Fruit fly (Drosophila melanogaster) whole organism, larva: ENCODE results near the gene mRpS11.

Experiments
- noc ChIP-seq: fragments of 200-800 bp; sonication (Bioruptor generic); optimal IDR thresholded peaks from 3 replicates; lab custom pipeline; 2019; ENCODE audit warnings: missing biosample characterization, mild to moderate bottlenecking, missing genetic modification characterization, moderate library complexity

Gene mRpS11

DNA sequence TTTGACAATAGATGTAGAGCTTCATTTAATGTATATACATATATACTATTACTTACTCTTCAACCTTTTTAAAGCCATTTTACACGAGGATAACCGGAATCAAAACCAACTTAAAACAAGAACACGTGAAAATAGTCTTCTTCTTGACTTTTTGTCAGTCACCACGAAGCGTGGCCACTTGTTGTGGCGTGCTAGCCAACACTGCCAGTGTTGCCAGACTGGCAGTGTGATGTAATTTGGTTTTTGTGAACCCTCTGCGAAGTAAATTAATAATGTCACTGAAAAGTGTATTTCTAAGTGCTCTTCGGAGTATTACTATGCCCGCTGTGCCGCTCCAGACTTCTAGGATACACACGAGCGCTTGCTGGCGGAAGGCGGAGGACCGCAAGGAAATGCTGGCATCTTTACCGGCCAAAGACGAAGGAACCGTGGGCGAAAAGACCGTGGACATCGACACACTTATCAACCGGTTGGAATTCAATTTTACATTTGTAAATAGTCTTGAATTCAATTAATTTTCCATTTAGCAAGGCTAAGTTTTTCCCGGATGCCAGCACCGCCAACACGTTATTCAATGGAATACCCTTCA is at the start of gene mRpS11, which contains the start of gene Ns1:
mRpS11 (plus strand) TSS at position 207 of the 589 bp plus-strand sequence.
Ns1 (minus strand) TSS at position 150 of the 589 bp plus-strand sequence.
- TF ChIP-seq noc (tag; lab: Kevin White, UChicago), result peak; percentile 22

DNA sequence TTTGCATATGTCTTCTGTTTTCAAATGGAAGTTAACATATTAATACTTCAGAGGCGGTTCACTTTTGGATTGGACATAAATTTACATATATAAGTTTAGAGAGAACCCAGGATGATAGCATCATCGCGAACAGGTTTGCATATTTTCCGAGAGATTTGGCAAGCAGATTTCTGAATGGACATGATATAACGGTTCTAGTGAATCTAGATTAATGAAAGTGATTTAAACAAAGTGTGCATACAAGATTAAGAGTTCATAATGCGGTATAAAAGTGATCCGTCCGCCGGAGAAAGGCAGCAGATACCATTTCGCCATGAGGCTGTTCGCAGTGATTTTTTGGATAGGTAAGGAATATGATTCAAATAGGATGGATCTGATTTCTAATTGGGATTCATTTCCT is 44.1 kb upstream of the mRpS11 start, which contains the start of gene CG5225:
CG5225 (plus strand) TSS at position 301 of the 400 bp plus-strand sequence.
- no peak for TF ChIP-seq noc (tag; lab: Kevin White, UChicago)

DNA sequence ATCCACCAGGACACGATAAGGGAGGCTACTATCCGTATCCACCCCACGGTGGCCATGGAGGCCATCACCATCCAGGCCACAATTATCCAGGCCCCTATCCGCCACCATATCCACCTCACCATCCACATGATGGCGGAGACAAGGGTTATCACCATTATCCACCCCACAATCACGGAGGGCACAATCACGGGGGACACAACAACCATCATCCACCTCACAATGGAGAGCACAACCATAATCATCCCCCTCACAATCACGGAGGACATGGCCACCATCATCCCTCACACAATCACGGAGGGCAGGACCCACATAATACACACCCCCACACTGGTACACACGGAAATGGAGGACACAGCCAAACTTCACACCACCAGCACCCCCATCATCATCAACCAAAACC is 42.7 kb upstream of the mRpS11 start:
- no peak for TF ChIP-seq noc (tag; lab: Kevin White, UChicago)

DNA sequence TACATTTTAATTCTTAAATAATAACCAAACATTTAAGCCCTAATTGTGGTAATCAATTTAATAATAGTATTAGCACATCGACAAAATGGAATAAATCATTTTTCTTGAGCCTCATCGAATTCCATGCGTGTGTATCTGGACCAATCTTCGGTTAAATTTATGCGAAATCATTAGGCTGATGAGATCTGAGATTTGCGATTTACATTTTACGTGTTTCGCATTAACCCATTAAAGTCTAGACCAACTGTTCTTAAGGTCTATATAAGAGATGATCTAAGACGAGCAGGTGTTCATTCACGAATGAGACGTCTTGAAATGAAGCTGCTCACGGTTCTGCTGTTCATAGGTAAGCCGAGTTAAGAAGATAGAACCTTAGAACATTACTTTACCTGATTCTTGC is 41.0 kb upstream of the mRpS11 start, which contains the start of gene CG31268:
CG31268 (plus strand) TSS at position 301 of the 400 bp plus-strand sequence.
- no peak for TF ChIP-seq noc (tag; lab: Kevin White, UChicago)

DNA sequence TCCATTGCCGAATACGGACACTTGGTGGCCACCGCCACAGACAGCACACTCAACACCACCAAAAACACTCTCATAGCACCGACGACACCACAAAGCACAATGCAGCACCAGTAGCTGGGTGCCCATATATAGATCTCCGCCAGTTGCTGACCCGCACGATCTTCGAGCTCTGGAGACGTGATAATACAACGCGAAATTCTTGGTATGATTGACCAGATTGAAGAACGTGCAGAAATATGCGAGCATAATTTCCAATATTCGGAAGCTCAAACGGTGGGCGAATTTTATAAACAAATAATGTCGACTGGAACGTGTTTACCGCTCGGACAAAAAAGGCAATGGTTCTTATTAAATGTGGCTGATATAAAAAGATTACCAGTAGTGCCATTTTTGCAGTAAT is 36.6 kb upstream of the mRpS11 start, which contains the start of gene CG4009:
CG4009 (minus strand) TSS at position 101 of the 400 bp plus-strand sequence.
- no peak for TF ChIP-seq noc (tag; lab: Kevin White, UChicago)

DNA sequence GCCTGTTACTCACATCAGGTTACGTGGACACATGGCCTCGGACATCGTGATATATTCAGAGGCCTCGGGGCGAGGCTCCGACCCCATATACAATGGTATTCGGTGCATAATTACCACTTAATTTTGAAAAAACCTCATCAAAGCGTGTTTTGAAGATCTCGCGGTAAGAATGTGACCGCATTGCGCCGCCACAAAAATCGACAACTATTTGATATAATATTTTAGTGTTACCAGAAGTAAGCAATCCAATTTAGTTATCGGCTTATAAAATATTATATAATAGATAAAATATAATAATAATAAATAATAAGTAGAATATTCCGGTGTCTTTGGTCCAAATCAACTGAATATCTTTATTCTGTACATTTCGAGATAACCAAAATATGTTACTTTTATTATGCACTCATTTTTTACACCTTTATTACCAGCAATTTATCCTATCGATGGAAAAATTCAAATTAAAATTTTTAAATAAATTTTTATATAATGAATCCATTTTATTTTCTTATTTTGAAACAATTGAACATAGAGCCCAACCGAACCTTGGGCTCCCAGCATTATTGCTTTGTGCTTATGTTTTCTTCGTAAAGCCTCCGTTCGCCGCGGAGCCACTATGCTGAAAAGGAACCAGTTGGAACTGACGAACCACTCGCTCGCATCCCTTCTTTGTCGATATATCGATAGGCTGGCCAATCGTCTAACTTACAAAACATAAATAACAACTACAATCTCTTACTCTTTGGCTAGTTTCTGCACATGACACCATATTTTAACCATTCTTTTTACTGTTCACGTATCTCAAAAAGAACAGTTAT is 32.3 kb upstream of the mRpS11 start, which contains the start of the genes CG18213 and Trm7-32:
CG18213 (minus strand) TSS at position 211 of the 815 bp plus-strand sequence.
Trm7-32 (plus strand) TSS at position 690 of the 815 bp plus-strand sequence.
- TF ChIP-seq noc (tag; lab: Kevin White, UChicago), result no peak

DNA sequence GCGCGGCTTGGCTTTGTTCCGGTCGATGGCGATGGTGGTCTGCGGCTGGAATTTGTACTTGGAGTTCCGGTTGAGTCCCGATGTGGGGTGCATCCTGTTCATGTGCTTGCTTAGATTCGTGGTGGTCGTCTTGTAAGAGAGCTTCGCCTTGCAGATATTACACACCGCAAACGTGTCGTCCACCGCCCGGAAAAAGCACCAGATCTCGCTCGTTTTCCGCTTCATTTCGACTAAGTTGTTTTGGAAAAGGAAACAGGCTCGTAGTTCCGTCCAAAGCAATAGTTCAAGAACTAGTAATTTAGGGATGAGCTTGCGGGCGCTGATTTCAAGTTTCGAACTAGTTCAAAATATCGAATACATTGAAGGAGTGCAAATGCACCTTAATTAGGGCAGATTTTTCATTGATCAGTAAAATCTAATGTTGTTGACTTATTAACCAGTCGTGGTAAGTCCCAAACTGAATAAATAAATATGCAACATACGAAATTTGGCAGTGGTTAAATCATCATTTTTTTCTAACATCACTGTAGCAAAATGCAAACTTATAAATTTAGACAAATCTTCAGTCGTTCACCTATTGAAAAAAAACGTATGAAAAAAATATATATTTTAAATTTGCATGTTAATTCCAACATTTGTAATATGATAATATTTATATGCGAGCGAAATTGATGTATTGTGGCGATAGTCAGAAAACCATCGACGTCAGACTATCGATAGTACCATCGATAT is 29.5 kb upstream of the mRpS11 start, which contains the start of the genes bdwf and Patr-1:
bdwf (minus strand) TSS at position 299 of the 732 bp plus-strand sequence.
Patr-1 (plus strand) TSS at position 727 of the 732 bp plus-strand sequence.
- no peak for TF ChIP-seq noc (tag; lab: Kevin White, UChicago)

DNA sequence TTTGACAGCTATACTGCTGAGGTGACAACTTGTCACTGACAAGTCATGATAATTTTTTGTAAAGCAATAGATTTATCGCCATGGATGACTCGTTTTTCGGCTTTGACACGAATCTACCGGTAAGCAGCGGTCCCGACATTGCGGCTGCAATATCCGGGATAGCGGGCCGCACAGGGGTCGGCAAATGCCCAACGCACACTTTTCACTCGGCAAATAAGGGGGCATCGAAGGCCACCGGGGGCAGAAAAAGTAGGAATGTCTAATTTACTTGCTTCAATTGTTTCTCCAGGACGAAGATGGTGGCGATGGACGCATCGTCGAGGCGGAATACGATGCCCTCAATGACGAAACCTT is 29.0 kb upstream of the mRpS11 start:
- TF ChIP-seq noc (tag; lab: Kevin White, UChicago), result no peak

DNA sequence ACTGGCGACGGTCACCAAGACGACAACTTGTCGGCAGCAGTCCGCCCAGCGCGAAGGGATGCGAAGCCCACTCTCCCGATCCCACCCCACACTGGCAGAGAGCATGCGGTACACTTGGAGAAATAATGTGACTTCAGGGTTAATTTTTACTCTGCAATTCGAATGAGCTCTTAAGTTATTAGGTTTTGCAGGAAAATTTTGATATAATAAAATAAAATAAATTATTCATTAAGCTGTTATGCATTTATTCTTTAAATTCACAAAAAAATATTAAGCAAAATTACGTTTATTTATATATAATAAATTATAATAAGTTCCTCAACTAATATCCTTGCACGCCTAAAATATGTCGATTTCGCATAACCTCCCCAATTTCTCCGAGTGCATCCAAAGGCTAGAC is 23.7 kb upstream of the mRpS11 start:
- TF ChIP-seq noc (tag; lab: Kevin White, UChicago), result no peak

DNA sequence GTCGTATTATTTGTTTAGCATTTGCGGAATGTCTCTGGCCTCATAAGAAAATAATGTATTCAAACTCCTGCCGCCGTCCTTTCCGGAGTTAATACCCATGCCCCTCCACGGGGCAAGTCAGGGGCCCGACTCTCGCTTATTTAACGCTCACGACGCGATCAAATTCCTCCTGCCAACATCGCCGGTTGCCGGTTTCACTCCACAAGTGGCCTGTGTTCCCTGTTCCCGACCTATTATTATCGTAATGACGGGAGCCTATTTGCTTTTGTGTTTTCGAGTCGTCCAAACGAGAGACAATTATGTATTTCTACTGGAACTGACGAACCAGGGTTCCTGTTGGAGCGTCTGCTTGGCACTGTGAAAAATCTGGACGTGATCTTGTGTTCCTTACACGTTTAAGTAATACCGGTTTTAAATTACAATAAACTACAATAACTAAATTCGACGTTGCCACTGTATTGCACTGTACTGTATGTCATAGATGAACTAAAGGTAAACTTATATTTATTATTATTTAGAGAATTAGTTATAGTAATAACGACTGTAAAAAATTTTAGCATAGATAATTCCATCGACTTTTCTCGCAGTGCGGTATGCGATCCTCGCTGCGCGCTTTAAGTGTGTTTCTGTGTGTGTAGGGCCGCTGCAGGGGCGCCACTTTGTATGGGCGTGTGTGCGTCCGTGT is 19.9 kb upstream of the mRpS11 start:
- TF ChIP-seq noc (tag; lab: Kevin White, UChicago), result no peak

DNA sequence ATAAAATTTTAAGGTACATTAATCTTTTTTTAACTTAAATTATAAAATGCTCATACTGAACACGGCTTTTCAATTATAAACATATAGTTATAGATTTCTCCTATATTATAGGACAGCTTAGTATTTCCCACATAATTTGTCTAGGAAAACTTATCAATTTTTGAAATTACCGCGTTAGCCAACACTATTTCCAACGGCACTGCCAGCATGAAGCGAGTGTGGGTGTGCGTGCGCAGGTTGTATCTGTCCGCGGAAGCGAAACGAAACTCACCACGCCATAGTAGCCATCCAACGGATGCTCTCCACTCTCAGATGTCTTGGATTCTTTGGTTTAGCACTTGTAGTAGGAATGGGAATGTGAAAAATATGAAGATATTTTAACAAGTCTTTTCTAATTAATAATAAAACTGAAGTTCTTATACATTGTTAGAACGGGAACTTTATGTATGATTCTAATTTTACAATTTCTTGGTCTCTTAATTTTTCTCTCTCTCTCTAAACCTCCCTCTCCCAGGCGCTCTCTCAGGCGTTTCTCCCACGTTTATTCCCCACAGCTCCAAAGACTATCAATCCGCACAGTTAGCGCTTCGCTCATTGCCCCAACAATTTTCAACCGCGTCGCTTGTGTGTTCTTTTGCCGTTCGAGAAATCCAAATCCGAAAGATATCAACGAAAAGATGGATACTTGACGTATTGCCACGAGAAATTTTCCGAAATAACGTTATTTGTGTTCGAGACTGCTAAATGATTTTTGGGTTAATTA is 18.9 kb upstream of the mRpS11 start, which contains the start of gene Dad:
Dad (plus strand) TSS at position 593 of the 763 bp plus-strand sequence.
- TF ChIP-seq noc (tag; lab: Kevin White, UChicago), result peak; percentile 7

DNA sequence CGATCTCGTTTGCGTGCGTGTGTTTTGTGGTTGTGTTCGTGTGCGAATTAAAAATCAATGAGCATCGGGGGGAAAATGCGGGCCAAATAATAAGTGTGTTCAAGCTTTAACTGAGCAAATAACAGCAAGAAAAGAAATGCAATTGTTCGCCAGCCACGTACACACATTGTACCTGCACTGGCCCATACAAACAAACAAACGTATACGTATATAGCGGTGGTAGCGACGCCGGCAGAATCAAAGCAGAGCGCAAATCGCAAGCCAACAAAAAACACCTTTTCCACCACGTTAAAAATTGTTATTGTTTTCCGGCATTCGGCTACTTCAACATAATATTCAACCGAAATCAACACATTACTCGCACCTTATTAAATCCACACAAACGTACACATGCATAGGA is 18.0 kb upstream of the mRpS11 start:
- TF ChIP-seq noc (tag; lab: Kevin White, UChicago), result no peak

DNA sequence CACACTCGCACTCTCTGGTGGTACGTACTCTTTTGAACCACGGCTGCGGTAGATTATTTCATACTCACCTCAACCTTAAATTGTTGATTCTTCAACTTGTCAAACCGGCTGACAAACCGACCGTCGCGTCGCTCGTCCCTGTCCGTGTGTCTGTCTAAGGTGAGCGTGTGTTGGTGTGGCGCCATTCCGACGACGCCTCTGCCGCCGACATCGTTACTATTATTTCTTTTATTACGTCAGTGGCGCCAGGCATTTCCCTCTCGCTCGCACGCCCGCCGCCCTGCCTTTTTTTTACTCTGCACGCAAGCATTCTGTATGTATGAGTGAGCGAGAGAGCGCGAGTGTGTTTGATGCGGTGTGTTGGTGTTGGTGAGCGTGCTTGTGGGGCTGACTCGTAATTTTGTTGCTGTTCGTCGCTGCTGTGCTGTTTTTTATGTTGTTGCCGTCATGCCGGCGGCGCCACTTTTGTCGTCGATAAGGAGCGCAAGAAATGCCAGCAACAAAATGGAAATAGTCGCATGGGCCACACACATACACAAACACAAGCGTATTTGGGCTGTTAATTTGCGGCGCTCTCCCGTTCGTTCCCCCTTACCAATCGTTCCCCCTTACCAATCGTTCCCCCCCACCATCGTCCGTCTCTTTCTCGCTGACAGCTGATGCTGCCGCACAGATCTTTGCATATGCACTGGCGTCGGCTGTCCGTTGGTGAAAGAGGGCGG is 16.2 kb upstream of the mRpS11 start:
- peak; percentile 88 for TF ChIP-seq noc (tag; lab: Kevin White, UChicago)

DNA sequence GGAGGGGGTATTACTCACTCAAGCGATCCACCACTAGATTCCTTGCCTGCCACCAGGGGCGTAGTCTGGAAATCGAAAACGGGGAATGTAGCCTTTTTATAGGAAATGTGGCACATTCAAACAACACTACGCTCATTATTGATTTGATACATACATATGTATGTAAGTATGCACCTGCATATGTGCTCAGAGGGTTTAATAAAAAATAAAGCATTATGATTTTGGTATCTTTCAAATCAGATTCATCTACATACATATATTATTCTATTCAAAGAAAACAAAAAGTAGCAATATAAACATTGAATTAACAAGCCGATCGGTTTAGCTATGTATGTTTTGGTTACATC is 15.7 kb upstream of the mRpS11 start:
- TF ChIP-seq noc (tag; lab: Kevin White, UChicago), result no peak
